Fruit fly (Drosophila melanogaster) whole organism, embryonic: ENCODE results near the gene Phb1.

Experiments
- Abd-B ChIP-seq: fragments of 200-800 bp; sonication (Bioruptor generic); optimal IDR thresholded peaks from 2 replicates; lab custom pipeline; 2018; ENCODE audit warnings: missing biosample characterization, mild to moderate bottlenecking, missing genetic modification characterization, moderate library complexity
- Aef1 ChIP-seq: fragments of 200-800 bp; sonication (Bioruptor generic); IDR thresholded peaks from 3 replicates; pipeline ENCODE4 v1.3.6; 2022; ENCODE audit warnings: missing biosample characterization, missing genetic modification characterization
- CG1024 ChIP-seq: fragments of 200-800 bp; sonication (Bioruptor generic); IDR thresholded peaks from 2 replicates; pipeline ENCODE4 v1.3.6; 2022; ENCODE audit warnings: missing biosample characterization, missing genetic modification characterization
- CG11093 ChIP-seq: fragments of 200-800 bp; sonication (Bioruptor generic); IDR thresholded peaks from 3 replicates; pipeline ENCODE4 v1.3.6; 2022; ENCODE audit warnings: missing biosample characterization, missing genetic modification characterization
- CG11560 ChIP-seq: fragments of 200-800 bp; sonication (Bioruptor generic); IDR thresholded peaks from 3 replicates; pipeline ENCODE4 v1.3.6; 2022; ENCODE audit warnings: missing biosample characterization, missing genetic modification characterization
- CG12104 ChIP-seq: fragments of 200-800 bp; sonication (Bioruptor generic); optimal IDR thresholded peaks from 3 replicates; lab custom pipeline; 2016; ENCODE audit warnings: missing biosample characterization, missing genetic modification characterization
- CG1233 ChIP-seq: fragments of 200-800 bp; sonication (Bioruptor generic); optimal IDR thresholded peaks from 4 replicates; lab custom pipeline; 2018; ENCODE audit warnings: missing biosample characterization, mild to moderate bottlenecking, missing genetic modification characterization
- CG15073 ChIP-seq: fragments of 200-800 bp; sonication (Bioruptor generic); optimal IDR thresholded peaks from 2 replicates; lab custom pipeline; 2016; ENCODE audit warnings: missing biosample characterization, missing genetic modification characterization
- CG17568 ChIP-seq: fragments of 200-800 bp; sonication (Bioruptor generic); optimal IDR thresholded peaks from 2 replicates; lab custom pipeline; 2018; ENCODE audit warnings: missing biosample characterization, mild to moderate bottlenecking, missing genetic modification characterization, moderate library complexity
- CG2116 ChIP-seq: fragments of 200-800 bp; sonication (Bioruptor generic); optimal IDR thresholded peaks from 3 replicates; lab custom pipeline; 2018; ENCODE audit warnings: missing biosample characterization, mild to moderate bottlenecking, missing genetic modification characterization
- CG30431 ChIP-seq: fragments of 200-800 bp; sonication (Bioruptor generic); optimal IDR thresholded peaks from 2 replicates; lab custom pipeline; 2017; ENCODE audit warnings: missing biosample characterization, missing genetic modification characterization
- CG32772 ChIP-seq: fragments of 200-800 bp; sonication (Bioruptor generic); IDR thresholded peaks from 2 replicates; pipeline ENCODE4 v1.3.6; 2022; ENCODE audit warnings: missing biosample characterization, missing genetic modification characterization
- CG34224 ChIP-seq: fragments of 200-800 bp; sonication (Bioruptor generic); IDR thresholded peaks from 3 replicates; pipeline ENCODE4 v1.3.6; 2022; ENCODE audit warnings: missing biosample characterization, missing genetic modification characterization; ENCODE audit not compliant: partially characterized antibody
- CG43689 ChIP-seq: fragments of 200-800 bp; sonication (Bioruptor generic); IDR thresholded peaks from 2 replicates; pipeline ENCODE4 v1.3.6; 2022; ENCODE audit warnings: missing biosample characterization, missing genetic modification characterization
- CG4424 ChIP-seq: fragments of 200-800 bp; sonication (Bioruptor generic); optimal IDR thresholded peaks from 3 replicates; lab custom pipeline; 2016; ENCODE audit warnings: missing biosample characterization, missing genetic modification characterization
- CG4707 ChIP-seq: fragments of 200-800 bp; sonication (Bioruptor generic); optimal IDR thresholded peaks from 2 replicates; lab custom pipeline; 2018; ENCODE audit warnings: missing biosample characterization, mild to moderate bottlenecking, missing genetic modification characterization, moderate library complexity
- CG6254 ChIP-seq: fragments of 200-800 bp; sonication (Bioruptor generic); optimal IDR thresholded peaks from 3 replicates; lab custom pipeline; 2017; ENCODE audit warnings: mild to moderate bottlenecking, missing biosample characterization, missing genetic modification reagents, missing genetic modification characterization
- CG6683 ChIP-seq: fragments of 200-800 bp; sonication (Bioruptor generic); optimal IDR thresholded peaks from 2 replicates; lab custom pipeline; 2017; ENCODE audit warnings: missing biosample characterization, mild to moderate bottlenecking, missing genetic modification characterization, missing genetic modification reagents
- CG7271 ChIP-seq: fragments of 200-800 bp; sonication (Bioruptor generic); optimal IDR thresholded peaks from 2 replicates; lab custom pipeline; 2018; ENCODE audit warnings: missing biosample characterization, mild to moderate bottlenecking, missing genetic modification characterization, moderate library complexity
- CG8290 ChIP-seq, 3 experiments: fragments of 200-800 bp; sonication (Bioruptor generic); optimal IDR thresholded peaks; 2 replicates each; lab custom pipeline; 2016 to 2019; ENCODE audit warnings: missing biosample characterization in 3 of 3, missing genetic modification characterization in 3 of 3, mild to moderate bottlenecking in 2 of 3, moderate library complexity in 1 of 3
- CG9797 ChIP-seq: fragments of 200-800 bp; sonication (Bioruptor generic); optimal IDR thresholded peaks from 3 replicates; lab custom pipeline; 2018; ENCODE audit warnings: missing biosample characterization, mild to moderate bottlenecking, missing genetic modification characterization
- Chrac-16 ChIP-seq: fragments of 200-800 bp; sonication (Bioruptor generic); optimal IDR thresholded peaks from 3 replicates; lab custom pipeline; 2016; ENCODE audit warnings: missing biosample characterization, missing genetic modification characterization
- Dbx ChIP-seq: fragments of 200-800 bp; sonication (Bioruptor generic); IDR thresholded peaks from 3 replicates; pipeline ENCODE4 v1.3.6; 2022; ENCODE audit warnings: missing biosample characterization, missing genetic modification characterization
- Dip3 ChIP-seq: fragments of 200-800 bp; sonication (Bioruptor generic); optimal IDR thresholded peaks from 3 replicates; lab custom pipeline; 2016; ENCODE audit warnings: missing biosample characterization, missing genetic modification characterization
- HLHmδ ChIP-seq: fragments of 200-800 bp; sonication (Bioruptor generic); optimal IDR thresholded peaks from 2 replicates; lab custom pipeline; 2018; ENCODE audit warnings: missing biosample characterization, mild to moderate bottlenecking, missing genetic modification characterization, moderate library complexity
- Hand ChIP-seq: fragments of 200-800 bp; sonication (Bioruptor generic); optimal IDR thresholded peaks from 2 replicates; lab custom pipeline; 2017; ENCODE audit warnings: mild to moderate bottlenecking, missing biosample characterization, missing genetic modification reagents, missing genetic modification characterization
- Hmx ChIP-seq: fragments of 200-800 bp; sonication (Bioruptor generic); optimal IDR thresholded peaks from 2 replicates; lab custom pipeline; 2016; ENCODE audit warnings: missing biosample characterization, missing genetic modification characterization
- PHDP ChIP-seq: fragments of 200-800 bp; sonication (Bioruptor generic); optimal IDR thresholded peaks from 3 replicates; lab custom pipeline; 2018; ENCODE audit warnings: missing biosample characterization, mild to moderate bottlenecking, missing genetic modification characterization, moderate library complexity
- Pdp1 ChIP-seq, 2 experiments: fragments of 200-800 bp; sonication (Bioruptor generic); optimal IDR thresholded peaks; 3 replicates each; lab custom pipeline; 2016; ENCODE audit warnings: missing biosample characterization in 2 of 2, missing genetic modification characterization in 2 of 2, mild to moderate bottlenecking in 1 of 2, moderate library complexity in 1 of 2
- Ravus ChIP-seq: fragments of 200-800 bp; sonication (Bioruptor generic); IDR thresholded peaks from 2 replicates; pipeline ENCODE4 v1.3.6; 2022; ENCODE audit warnings: missing biosample characterization, missing genetic modification characterization
- Rfx ChIP-seq: fragments of 200-800 bp; sonication (Bioruptor generic); IDR thresholded peaks from 2 replicates; pipeline ENCODE4 v1.3.6; 2022; ENCODE audit warnings: missing biosample characterization, missing genetic modification characterization
- Rx ChIP-seq: fragments of 200-800 bp; sonication (Bioruptor generic); IDR thresholded peaks from 2 replicates; pipeline ENCODE4 v1.3.6; 2022; ENCODE audit warnings: missing biosample characterization, missing genetic modification characterization
- Usf ChIP-seq: fragments of 200-800 bp; sonication (Bioruptor generic); optimal IDR thresholded peaks from 2 replicates; lab custom pipeline; 2017; ENCODE audit warnings: missing genotype, missing biosample characterization, missing genetic modification characterization
- ap ChIP-seq: fragments of 200-800 bp; sonication (Bioruptor generic); IDR thresholded peaks from 2 replicates; pipeline ENCODE4 v1.3.6; 2022; ENCODE audit warnings: missing biosample characterization, missing genetic modification characterization
- br ChIP-seq: fragments of >200 bp; optimal IDR thresholded peaks from 2 replicates; lab custom pipeline; 2017
- cwo ChIP-seq: fragments of 200-800 bp; sonication (Bioruptor generic); optimal IDR thresholded peaks from 3 replicates; lab custom pipeline; 2017; ENCODE audit warnings: missing biosample characterization, missing genetic modification characterization, mild to moderate bottlenecking, moderate library complexity, missing genetic modification reagents
- fd102C ChIP-seq: fragments of 200-800 bp; sonication (Bioruptor generic); optimal IDR thresholded peaks from 2 replicates; lab custom pipeline; 2018; ENCODE audit warnings: missing biosample characterization, mild to moderate bottlenecking, missing genetic modification characterization, moderate library complexity
- gfzf ChIP-seq: fragments of 200-800 bp; sonication (Bioruptor generic); optimal IDR thresholded peaks from 2 replicates; lab custom pipeline; 2016; ENCODE audit warnings: missing biosample characterization, mild to moderate bottlenecking, missing genetic modification characterization, moderate library complexity
- gt ChIP-seq: fragments of 200-800 bp; sonication (Bioruptor generic); IDR thresholded peaks from 2 replicates; pipeline ENCODE4 v1.3.6; 2022; ENCODE audit warnings: missing biosample characterization, missing genetic modification characterization
- maf-S ChIP-seq: fragments of 200-800 bp; sonication (Bioruptor generic); optimal IDR thresholded peaks from 2 replicates; lab custom pipeline; 2016; ENCODE audit warnings: missing biosample characterization, missing genetic modification characterization
- mam ChIP-seq: fragments of 200-800 bp; sonication (Bioruptor generic); optimal IDR thresholded peaks from 3 replicates; lab custom pipeline; 2016; ENCODE audit warnings: missing biosample characterization, missing genetic modification characterization
- nau ChIP-seq: fragments of 200-800 bp; sonication (Bioruptor generic); optimal IDR thresholded peaks from 3 replicates; lab custom pipeline; 2017; ENCODE audit warnings: missing biosample characterization, mild to moderate bottlenecking, missing genetic modification characterization, missing genetic modification reagents
- oc ChIP-seq: fragments of 200-800 bp; sonication (Bioruptor generic); optimal IDR thresholded peaks from 2 replicates; lab custom pipeline; 2018; ENCODE audit warnings: missing biosample characterization, mild to moderate bottlenecking, missing genetic modification characterization, moderate library complexity
- prd ChIP-seq, 3 experiments: fragments of >200 bp in 2 of 3; fragments of 200-800 bp in 1 of 3; sonication (Bioruptor generic) in 1 of 3; optimal IDR thresholded peaks in 2 of 3; IDR thresholded peaks in 1 of 3; 2 replicates in 2 of 3; 3 replicates in 1 of 3; pipeline versions ENCODE4 v1.3.6 to Lab custom; 2017 to 2022; ENCODE audit warnings: missing biosample characterization in 1 of 3, missing genetic modification characterization in 1 of 3
- pum ChIP-seq: fragments of 200-800 bp; sonication (Bioruptor generic); optimal IDR thresholded peaks from 2 replicates; lab custom pipeline; 2016; ENCODE audit warnings: missing biosample characterization, missing genetic modification characterization
- pzg ChIP-seq: fragments of 200-800 bp; sonication (Bioruptor generic); optimal IDR thresholded peaks from 3 replicates; lab custom pipeline; 2018; ENCODE audit warnings: missing biosample characterization, mild to moderate bottlenecking, missing genetic modification characterization, moderate library complexity
- ro ChIP-seq: fragments of 200-800 bp; sonication (Bioruptor generic); IDR thresholded peaks from 2 replicates; pipeline ENCODE4 v1.3.6; 2022; ENCODE audit warnings: missing biosample characterization, missing genetic modification characterization
- tx ChIP-seq: fragments of 200-800 bp; sonication (Bioruptor generic); optimal IDR thresholded peaks from 2 replicates; lab custom pipeline; 2016; ENCODE audit warnings: missing biosample characterization, missing genetic modification characterization
- usp ChIP-seq: fragments of >200 bp; optimal IDR thresholded peaks from 2 replicates; lab custom pipeline; 2017; ENCODE audit warnings: missing biosample characterization, missing genetic modification characterization

Gene Phb1

dm6 chr2L:19158005-19158666 is 34.5 kb upstream of the Phb1 start (continued):
- no peak for TF ChIP-seq usp (GFP tag; lab: Kevin White, UChicago)
- no peak for TF ChIP-seq CG11093
- TF ChIP-seq Pdp1 (GFP tag; optimal IDR thresholded peaks at IDR 0.05; lab: Kevin White, UChicago), result no peak
- TF ChIP-seq CG4707 (GFP tag; lab: Kevin White, UChicago), result peak; percentile 15
- TF ChIP-seq Hmx, result no peak
- peak; percentile 58 for TF ChIP-seq CG17568
- TF ChIP-seq CG6254 (GFP tag; lab: Kevin White, UChicago), result no peak
- 0 out of 2 replicates have a peak, but pooled peaks have one; percentile 9 for TF ChIP-seq CG1024 (GFP tag; lab: Robert Waterston, UW)
- TF ChIP-seq oc, result no peak
- TF ChIP-seq CG7271 (tag; lab: Kevin White, UChicago), result peak; percentile 30
- no peak for TF ChIP-seq tx (GFP tag; lab: Kevin White, UChicago)
- no peak for TF ChIP-seq CG32772 (GFP tag; lab: Robert Waterston, UW)
- no peak for TF ChIP-seq Usf
- no peak for TF ChIP-seq CG6683 (GFP tag; lab: Kevin White, UChicago)
- TF ChIP-seq mam (GFP tag; lab: Kevin White, UChicago), result no peak
- TF ChIP-seq fd102C (GFP tag; lab: Kevin White, UChicago), result peak; percentile 19
- TF ChIP-seq Aef1, result no peak
- TF ChIP-seq CG11560, result no peak
- TF ChIP-seq HLHmδ (GFP tag; lab: Kevin White, UChicago), result peak; percentile 66
- TF ChIP-seq gt, result no peak
- peak; percentile 14 for TF ChIP-seq nau (GFP tag; lab: Kevin White, UChicago)
- no peak for TF ChIP-seq ro
- TF ChIP-seq CG34224, result peak; percentile 61; the same call in 1 of the 3 replicates
- no peak for TF ChIP-seq Chrac-16 (GFP tag; lab: Kevin White, UChicago)
- peak; percentile 37; the same call in 1 of the 2 replicates for TF ChIP-seq Rfx (GFP tag; lab: Robert Waterston, UW)
- TF ChIP-seq CG30431, result no peak
- no peak for TF ChIP-seq gfzf
- no peak for TF ChIP-seq maf-S (GFP tag; lab: Kevin White, UChicago)
- TF ChIP-seq CG15073 (GFP tag; lab: Kevin White, UChicago), result no peak
- TF ChIP-seq CG12104 (GFP tag; lab: Kevin White, UChicago), result no peak
- TF ChIP-seq CG1233 (GFP tag; lab: Kevin White, UChicago), result no peak
- TF ChIP-seq br, result no peak
- peak; percentile 32 for TF ChIP-seq CG8290 (GFP tag; optimal IDR thresholded peaks at IDR 0.05; lab: Kevin White, UChicago)
- peak; percentile 48 to 78 for TF ChIP-seq CG8290 (tag; optimal IDR thresholded peaks at IDR 0.05; lab: Kevin White, UChicago)
- no peak for TF ChIP-seq Rx (GFP tag; lab: Robert Waterston, UW)
- TF ChIP-seq CG2116 (GFP tag; lab: Kevin White, UChicago), result peak; percentile 6
- peak; percentile 71 for TF ChIP-seq Hand (GFP tag; lab: Kevin White, UChicago)
- peak; percentile 9 for TF ChIP-seq Dip3 (GFP tag; lab: Kevin White, UChicago)
- no peak for TF ChIP-seq CG43689 (GFP tag; lab: Robert Waterston, UW)
- peak; percentile 6 for TF ChIP-seq pzg
- no peak for TF ChIP-seq ap (GFP tag; lab: Robert Waterston, UW)
- no peak for TF ChIP-seq Ravus
- peak; percentile 31 for TF ChIP-seq cwo (GFP tag; lab: Kevin White, UChicago)
- no peak for TF ChIP-seq CG9797 (GFP tag; lab: Kevin White, UChicago)
- TF ChIP-seq Abd-B, result no peak
- no peak for TF ChIP-seq prd (optimal IDR thresholded peaks at IDR 0.05; lab: Kevin White, UChicago)
- no peak for TF ChIP-seq prd (GFP tag; IDR thresholded peaks at IDR 0.05; lab: Robert Waterston, UW)
- peak; percentile 61; the same call in 1 of the 3 replicates for TF ChIP-seq Dbx (GFP tag; lab: Robert Waterston, UW)
- no peak for TF ChIP-seq pum (GFP tag; lab: Kevin White, UChicago)
- TF ChIP-seq CG4424 (GFP tag; lab: Kevin White, UChicago), result no peak
- no peak for TF ChIP-seq PHDP (tag; lab: Kevin White, UChicago)
